Fruit fly (Drosophila melanogaster) S2 (cell line): ENCODE data around the gene Ing5.

Experiments
- CG8478 ChIP-seq: fragments of >200 bp; optimal IDR thresholded peaks from 2 replicates; lab custom pipeline; 2018
- CTCF ChIP-seq, 2 experiments: fragments of >200 bp; optimal IDR thresholded peaks; 2 replicates each; lab custom pipeline; 2018

The Ing5 gene

DNA sequence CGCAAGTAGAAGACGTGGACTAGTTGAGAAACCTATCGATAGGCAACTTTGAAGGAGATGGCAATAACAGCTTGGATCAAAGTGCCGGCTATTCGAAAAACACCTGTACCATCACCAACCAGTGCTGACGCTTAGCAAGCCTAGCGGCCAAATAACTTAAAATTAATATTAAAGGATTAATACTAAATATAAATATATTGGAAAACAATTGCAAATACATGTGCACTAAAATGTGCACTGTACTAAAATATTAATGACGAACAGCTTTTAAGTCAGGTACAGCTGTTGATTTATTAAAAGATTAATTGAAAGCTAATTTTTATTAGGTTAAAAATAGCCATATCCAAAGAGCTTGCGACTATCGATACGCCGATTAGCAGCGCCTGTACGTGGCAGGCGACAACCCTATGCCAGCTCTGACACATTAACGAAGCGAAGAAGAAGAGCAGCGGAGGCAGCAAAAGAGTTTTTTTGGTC lies 8.6 kb downstream of the Ing5 start, which contains the start of the genes CG9302 and beta'COP:
CG9302 (minus strand) TSS at position 51 of the 477 bp plus-strand sequence.
beta'COP (plus strand) TSS at position 415 of the 477 bp plus-strand sequence.
- no peak for TF ChIP-seq CG8478 (lab: Kevin White, UChicago)
- TF ChIP-seq CTCF (optimal IDR thresholded peaks at IDR 0.05; lab: Kevin White, UChicago): no peak

DNA sequence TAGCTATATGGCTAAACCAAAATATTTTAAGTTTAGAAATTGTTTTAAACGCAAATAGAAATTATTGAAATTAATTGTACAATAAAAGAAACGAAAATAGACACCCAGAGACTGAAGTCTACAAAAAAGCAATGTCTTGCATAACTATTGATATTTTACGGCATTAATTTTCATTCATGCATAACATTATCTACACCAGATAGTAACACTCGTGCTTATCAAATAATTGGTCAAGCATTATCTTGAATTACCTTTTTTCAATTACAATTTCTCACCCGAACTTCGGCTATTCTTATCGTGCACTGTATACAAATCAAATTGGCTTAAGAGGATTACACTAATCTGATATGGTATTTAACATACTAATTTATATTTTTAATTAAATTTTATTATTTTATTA lies 11.0 kb downstream of the Ing5 start:
- TF ChIP-seq CTCF (optimal IDR thresholded peaks at IDR 0.05; lab: Kevin White, UChicago) (no peak), CG8478 (lab: Kevin White, UChicago) (no peak)

DNA sequence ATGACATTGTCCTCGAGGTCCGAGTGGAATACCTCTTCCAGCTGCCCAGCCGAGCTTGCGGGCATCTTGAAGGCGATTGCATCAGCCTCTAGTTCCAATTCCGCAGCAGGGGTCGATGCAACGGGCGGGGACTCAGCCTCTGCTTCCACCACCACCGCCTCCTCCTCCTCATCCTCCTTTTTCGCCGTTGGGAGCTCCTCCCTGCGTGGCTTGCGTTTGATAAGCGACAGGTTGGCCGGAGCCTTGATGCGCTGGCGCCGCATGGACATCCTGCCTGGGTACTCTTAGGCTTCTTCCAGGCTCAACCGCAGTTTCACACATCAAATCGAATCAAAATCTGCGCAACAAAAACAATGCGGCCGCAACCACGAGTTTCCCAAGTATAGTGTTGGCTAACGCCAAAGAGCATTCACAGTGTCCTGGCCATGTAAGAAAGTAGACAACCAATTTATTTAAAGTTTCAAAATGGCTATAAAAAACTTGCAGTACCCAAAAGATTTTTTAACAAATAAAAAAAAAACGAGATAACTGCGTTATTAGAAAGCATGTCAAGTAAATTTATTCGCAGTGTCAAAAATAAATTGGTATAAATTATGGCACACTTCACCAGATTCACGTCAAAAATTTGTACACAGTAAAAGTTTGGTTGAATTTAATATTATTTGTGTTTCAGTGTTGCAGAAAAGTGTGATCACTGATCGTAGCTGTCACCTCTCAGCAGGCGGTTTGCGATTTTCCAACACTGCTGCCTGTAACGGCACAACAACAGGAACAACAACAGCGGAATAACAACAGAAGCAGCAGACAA lies 13.5 kb downstream of the Ing5 start, which contains the start of the genes Bdp1 and CG6565:
Bdp1 (minus strand) TSS at position 456 of the 808 bp plus-strand sequence.
CG6565 (plus strand) TSS at position 585 of the 808 bp plus-strand sequence.
- TF ChIP-seq CTCF (optimal IDR thresholded peaks at IDR 0.05; lab: Kevin White, UChicago) (no peak), CG8478 (lab: Kevin White, UChicago) (no peak)

DNA sequence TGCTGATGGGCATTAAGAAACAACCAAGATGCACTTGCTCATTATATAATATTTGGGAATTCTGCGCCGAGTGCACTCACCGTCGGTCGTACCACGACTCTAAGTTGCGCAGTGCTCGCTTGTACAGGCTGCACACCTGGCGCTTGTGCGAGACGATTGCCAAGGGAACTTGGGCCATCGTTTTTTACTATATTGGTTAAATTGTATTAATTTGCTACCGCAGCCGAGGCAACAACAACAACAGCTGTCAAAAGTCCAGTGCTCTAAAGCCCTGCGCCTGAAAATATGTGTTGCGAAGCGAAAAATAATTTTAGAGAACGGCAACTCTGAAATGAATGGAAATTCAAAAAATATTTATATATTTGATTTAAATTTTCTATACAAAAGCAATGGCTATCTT lies 16.4 kb downstream of the Ing5 start, which contains the start of gene ND-B22:
ND-B22 (minus strand) TSS at position 349 of the 400 bp plus-strand sequence.
- TF ChIP-seq CTCF (optimal IDR thresholded peaks at IDR 0.05; lab: Kevin White, UChicago): no peak
- no peak for TF ChIP-seq CG8478 (lab: Kevin White, UChicago)

DNA sequence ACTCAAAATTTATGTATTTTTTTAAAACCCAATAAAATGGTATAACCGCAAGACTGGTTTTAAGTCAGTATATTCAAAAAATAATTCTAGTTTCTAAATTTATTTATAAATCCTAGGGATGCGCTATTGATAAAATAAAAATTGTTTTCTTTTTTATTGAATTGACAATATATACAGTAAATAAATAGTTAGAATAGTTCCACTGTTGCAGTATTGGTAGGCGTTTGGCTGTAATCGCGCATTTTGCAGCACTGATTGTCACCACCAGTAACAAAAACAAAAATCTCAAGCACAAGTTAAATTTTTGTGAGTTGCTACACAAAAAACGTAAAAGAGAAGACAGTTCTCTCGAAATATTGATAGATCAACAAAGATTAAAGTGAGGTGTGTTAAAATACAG lies 18.2 kb downstream of the Ing5 start, which contains the start of gene CG31855:
CG31855 (plus strand) TSS at position 265 of the 400 bp plus-strand sequence.
- TF ChIP-seq CG8478 (lab: Kevin White, UChicago) (no peak), CTCF (optimal IDR thresholded peaks at IDR 0.05; lab: Kevin White, UChicago) (no peak)

DNA sequence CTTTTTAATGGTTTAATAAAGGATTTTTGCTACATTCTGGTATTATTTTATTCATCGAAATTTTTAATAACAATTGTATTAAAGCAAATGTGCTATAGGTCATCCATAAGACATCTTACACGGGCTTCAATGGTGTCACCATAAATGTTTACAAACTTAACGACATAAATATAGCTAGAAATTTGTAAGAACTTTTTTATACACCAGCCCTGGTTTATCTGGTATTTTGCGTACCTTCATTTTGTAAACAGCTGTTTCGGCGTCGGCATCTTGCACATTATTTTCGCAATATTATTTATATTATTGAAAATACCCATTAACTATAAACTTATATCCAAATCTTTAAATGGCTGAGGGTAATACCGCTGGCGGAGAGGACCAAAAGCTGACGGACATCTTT lies 19.7 kb downstream of the Ing5 start, which contains the start of gene Tap42:
Tap42 (plus strand) TSS at position 240 of the 400 bp plus-strand sequence.
- TF ChIP-seq CG8478 (lab: Kevin White, UChicago) (no peak), CTCF (optimal IDR thresholded peaks at IDR 0.05; lab: Kevin White, UChicago) (no peak)

DNA sequence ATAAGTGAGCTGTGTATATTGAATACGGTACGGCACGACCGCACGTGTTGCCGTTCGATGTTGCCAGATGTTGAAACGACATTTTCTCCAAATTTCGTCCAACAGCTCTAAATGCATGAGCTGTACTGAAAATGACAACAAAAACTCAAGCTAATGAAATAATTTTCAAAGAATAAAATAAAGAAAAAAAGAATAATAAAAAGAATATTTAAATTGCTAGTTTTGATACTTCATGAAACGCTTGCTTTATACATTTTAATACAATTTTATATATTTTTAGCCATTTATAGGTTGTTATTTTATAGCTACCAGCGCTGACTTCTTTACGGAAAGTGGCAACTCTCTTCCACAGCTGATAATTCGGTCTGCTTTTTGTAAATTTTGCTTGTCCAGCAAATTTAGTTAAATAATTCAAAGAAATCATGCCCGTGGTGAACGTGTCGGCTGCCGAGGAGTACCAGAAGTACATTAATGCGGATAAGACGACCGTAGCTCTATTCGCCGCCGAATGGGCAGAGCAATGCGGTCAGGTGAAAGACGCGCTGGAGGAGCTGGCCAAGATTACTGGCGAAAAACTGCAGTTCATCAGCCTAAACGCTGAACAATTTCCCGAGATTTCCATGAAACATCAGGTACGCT lies 20.9 kb downstream of the Ing5 start, which contains the start of the genes Nnp-1 and Grx3:
Nnp-1 (minus strand) TSS at position 81 of the 639 bp plus-strand sequence.
Grx3 (plus strand) TSS at position 339 of the 639 bp plus-strand sequence.
- TF ChIP-seq CG8478 (lab: Kevin White, UChicago) (no peak), CTCF (optimal IDR thresholded peaks at IDR 0.05; lab: Kevin White, UChicago) (no peak)

DNA sequence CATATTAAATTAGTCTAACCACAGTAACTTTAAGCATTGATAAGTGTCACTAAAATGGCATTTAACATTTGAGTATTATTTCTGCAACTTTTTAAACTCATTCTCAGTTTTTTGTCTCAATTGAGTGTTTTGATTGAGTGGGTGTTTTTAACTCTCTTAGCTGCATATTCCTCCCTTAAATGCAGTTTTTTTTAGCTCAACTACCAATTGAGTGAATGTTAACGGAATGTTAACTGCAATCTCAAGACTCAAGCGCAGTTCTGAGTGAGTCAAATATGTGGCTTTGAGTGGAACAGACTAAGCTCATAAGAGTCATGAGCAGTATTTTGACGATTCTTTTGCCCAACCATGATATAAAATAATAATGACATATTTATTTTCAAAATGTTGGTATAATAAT lies 24.2 kb downstream of the Ing5 start:
- TF ChIP-seq CG8478 (lab: Kevin White, UChicago) (no peak), CTCF (optimal IDR thresholded peaks at IDR 0.05; lab: Kevin White, UChicago) (no peak)

DNA sequence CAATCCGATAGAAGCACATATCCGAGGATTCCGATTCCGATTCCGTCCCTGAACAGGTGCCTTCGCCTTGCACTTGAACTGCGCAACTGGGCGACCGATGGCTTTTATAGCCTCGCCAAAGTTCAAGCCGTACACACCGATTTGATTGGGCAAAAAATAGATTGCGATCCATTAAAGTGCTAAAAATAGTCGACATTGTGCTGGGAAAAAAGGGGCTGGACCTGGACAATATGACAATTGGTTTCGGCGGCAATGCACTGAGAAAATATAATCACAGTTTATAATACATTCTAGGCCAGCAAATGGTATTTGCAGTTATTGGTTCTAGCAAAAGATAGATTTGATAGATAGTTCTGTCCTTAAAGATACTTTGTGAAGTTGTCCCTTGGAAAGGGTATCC lies 25.6 kb downstream of the Ing5 start, which contains the start of gene CG9377:
CG9377 (minus strand) TSS at position 101 of the 400 bp plus-strand sequence.
- no peak for TF ChIP-seq CG8478 (lab: Kevin White, UChicago)
- TF ChIP-seq CTCF (optimal IDR thresholded peaks at IDR 0.05; lab: Kevin White, UChicago): no peak

DNA sequence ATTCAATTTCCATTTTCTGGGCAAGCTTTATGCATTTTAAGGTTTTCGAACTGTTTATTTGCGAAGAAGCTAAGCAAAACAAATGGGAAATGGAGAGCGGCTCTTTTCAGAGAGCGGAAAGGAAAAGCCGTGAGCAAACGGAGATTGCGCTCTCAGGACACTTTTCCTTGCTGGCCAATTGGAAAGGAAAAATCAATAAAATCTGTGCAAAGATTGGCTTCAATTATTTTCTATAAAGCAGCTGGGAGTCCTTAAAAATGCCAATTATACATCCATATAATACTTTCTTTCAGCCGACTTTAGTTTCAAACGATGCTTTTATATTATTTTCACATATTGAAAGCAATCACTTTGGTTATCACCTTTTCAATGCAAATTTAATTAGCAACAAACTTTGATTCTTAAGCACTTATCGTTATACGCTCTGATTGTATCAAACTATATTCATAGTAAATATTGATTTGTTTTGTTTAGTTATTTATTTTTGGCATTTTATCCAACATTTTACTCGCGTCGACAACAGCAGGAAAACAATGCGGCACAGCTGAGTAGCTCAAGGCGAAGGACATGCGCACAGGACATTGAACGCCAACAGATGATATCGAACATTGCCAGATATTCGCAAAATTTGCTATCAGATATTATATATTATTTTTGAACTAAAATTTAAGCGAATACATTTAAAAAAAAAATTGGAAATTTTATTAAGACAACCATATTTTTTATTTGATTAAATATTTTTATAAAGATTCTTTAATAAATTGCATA lies 32.3 kb downstream of the Ing5 start, which contains the start of gene CG9395:
CG9395 (minus strand) TSS at position 494 of the 768 bp plus-strand sequence.
- no peak for TF ChIP-seq CG8478 (lab: Kevin White, UChicago)
- TF ChIP-seq CTCF (optimal IDR thresholded peaks at IDR 0.05; lab: Kevin White, UChicago): no peak

DNA sequence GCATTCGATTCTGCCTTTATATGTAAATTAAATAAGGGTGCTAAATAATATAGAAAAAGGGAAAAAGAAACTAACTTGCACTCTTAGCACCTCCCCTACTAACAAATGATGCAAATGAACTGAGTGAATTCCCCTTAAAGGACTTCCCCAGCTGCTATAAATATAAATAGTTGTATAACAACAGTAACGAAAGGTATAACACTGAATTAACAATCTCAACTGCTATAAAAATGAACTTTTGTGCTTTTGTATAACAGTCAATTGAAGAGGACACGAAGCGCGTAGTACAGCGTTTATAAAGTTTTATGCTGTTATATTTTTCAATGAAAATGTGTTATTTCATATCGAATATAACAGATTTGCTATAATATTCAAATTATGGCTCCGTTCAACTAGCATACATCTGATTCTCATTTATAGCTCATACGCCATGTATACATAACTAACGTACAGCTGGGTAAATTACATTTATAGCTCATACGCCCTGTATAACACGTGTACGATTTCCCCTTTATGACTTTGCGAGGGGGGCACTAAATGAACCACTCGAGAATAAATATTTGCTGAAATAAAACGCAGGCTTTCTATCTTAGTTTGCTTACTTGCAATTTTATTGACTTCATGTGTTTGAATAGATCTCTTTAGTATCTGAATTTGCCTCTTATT lies 37.7 kb downstream of the Ing5 start:
- TF ChIP-seq CG8478 (lab: Kevin White, UChicago) (no peak), CTCF (optimal IDR thresholded peaks at IDR 0.05; lab: Kevin White, UChicago) (no peak)

DNA sequence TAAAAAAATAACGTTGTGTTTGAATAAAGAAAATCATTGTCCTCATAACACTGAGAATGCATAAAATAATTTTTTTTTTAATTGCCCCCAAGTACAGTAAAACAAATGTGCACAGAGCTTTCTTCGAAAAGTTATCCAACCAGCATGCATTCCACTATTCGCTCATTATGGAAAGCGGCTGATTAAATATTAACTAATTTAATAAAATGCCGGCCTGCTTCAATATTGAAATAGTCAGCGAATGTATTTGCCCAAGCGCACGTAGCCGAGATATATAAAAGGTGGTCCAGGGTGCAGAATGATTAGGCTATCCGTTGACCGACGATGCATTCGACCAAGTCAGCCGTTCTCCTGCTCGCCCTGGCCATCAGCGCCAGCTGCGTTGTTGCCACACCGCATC lies 39.6 kb downstream of the Ing5 start, which contains the start of gene CG16826:
CG16826 (plus strand) TSS at position 301 of the 400 bp plus-strand sequence.
- TF ChIP-seq CTCF (optimal IDR thresholded peaks at IDR 0.05; lab: Kevin White, UChicago): no peak
- TF ChIP-seq CG8478 (lab: Kevin White, UChicago): no peak
